Worm (Caenorhabditis elegans): Measurements from ENCODE around the gene ttr-14.

ttr-14 gene

ce11 chrX:10774865-10775264 is 12.4 kb upstream of the ttr-14 start:
- TF ChIP-seq dox-1 (GFP tag; IDR thresholded peaks at IDR 0.05) = no peak
- TF ChIP-seq nfya-2 (GFP tag; IDR thresholded peaks at IDR 0.05) = 0 out of 2 replicates have a peak, but pooled peaks have one; percentile 26
- TF ChIP-seq F57C9.4 (tag; optimal IDR thresholded peaks at IDR 0.05) = no peak
- 0 out of 2 replicates have a peak, but pooled peaks have one; percentile 10 for TF ChIP-seq nfyb-1 (GFP tag; IDR thresholded peaks at IDR 0.05)
- peak; percentile 51; the same call in 1 of the 2 replicates for TF ChIP-seq zfh-2 (GFP tag; conservative IDR thresholded peaks at IDR 0.05)

DNA sequence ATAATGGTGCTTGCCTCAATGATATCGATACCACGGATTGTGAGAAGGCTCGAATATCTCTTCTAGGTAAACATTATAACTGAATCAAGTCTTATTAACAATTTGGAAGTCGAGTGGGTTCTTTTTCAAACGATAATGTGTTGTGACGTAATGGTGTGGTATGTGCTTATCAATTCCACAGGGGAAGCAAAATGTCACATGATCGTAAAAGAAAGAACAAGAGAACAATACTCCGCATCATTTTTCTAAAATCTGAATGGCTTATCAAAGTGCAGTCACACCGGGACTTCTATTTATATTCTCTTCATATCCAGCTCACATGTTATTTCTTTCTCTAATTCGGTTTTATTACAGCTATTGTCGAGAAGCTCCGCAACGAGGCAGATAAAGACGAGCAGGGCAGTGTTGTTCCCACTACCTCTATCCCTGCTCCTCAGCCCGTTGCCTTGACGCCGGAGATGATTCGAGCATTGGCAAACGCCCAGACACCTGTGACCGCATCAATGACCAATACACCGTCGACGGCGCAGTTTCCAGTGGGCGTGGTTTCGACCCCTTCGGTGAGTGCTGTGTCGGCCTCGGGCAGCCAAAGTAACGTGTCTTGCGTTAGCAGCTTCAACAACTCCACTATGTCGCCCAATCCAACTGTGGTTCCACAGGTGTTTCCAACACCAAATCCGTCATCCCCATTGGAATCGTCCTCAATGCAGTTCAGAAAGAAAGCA is 6.6 kb upstream of the ttr-14 start:
- no peak for TF ChIP-seq ceh-27 (GFP tag; optimal IDR thresholded peaks at IDR 0.05)
- 0 out of 2 replicates have a peak, but pooled peaks have one; percentile 66 for TF ChIP-seq F37B4.10 (GFP tag; IDR thresholded peaks at IDR 0.05)
- TF ChIP-seq sptf-2 (GFP tag; optimal IDR thresholded peaks at IDR 0.05) = no peak
- peak; percentile 63 for TF ChIP-seq zfh-2 (GFP tag; conservative IDR thresholded peaks at IDR 0.05)
- no peak for TF ChIP-seq unc-130 (GFP tag; optimal IDR thresholded peaks at IDR 0.05)
- no peak for TF ChIP-seq pha-4 (tag; optimal IDR thresholded peaks at IDR 0.05)
- peak; percentile 19 for TF ChIP-seq ZK185.1 (tag; optimal IDR thresholded peaks at IDR 0.05; ENCODE audit: poor library complexity, severe bottlenecking)
- TF ChIP-seq nhr-90 (tag; optimal IDR thresholded peaks at IDR 0.05) = no peak
- peak; percentile 9 for TF ChIP-seq repo-1 (tag; optimal IDR thresholded peaks at IDR 0.05)
- peak; percentile 34; the same call in 1 of the 2 replicates for TF ChIP-seq lin-26 (GFP tag; IDR thresholded peaks at IDR 0.05)
- TF ChIP-seq nhr-27 (tag; optimal IDR thresholded peaks at IDR 0.05) = no peak
- no peak for TF ChIP-seq lin-54 (GFP tag; optimal IDR thresholded peaks at IDR 0.05)
- peak; percentile 37 for TF ChIP-seq nhr-80 (tag; optimal IDR thresholded peaks at IDR 0.05)

DNA sequence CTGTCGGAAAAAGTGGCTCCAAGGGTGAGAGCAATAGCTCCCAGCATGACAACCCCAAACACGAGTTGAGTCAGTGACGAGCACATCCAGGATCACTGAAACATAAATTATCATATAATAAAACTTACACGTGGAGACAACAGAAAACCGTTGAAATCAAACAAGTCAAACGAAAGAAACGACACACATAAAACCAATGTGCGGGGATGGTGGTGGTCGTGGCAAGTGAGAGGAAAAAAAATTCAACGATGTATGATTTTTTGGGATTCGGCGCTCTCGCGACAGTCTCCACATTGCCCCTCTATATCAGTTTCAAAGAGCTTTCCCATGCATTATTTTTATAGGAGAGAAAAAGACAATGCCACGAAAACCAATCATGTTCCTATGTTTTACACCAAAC is 3.5 kb upstream of the ttr-14 start, which contains the start of gene clc-4:
clc-4 (minus strand) TSS at position 101 of the 400 bp plus-strand sequence.
- TF ChIP-seq egl-44 (GFP tag; IDR thresholded peaks at IDR 0.05) = no peak
- TF ChIP-seq F57C9.4 (tag; optimal IDR thresholded peaks at IDR 0.05) = no peak
- TF ChIP-seq rec-8 (tag; optimal IDR thresholded peaks at IDR 0.05) = no peak
- no peak for TF ChIP-seq nfya-1 (tag; optimal IDR thresholded peaks at IDR 0.05; ENCODE audit: borderline replicate concordance, insufficient read depth)
- TF ChIP-seq nhr-120 (GFP tag; IDR thresholded peaks at IDR 0.05) = no peak
- TF ChIP-seq Y79H2A.3 (GFP tag; conservative IDR thresholded peaks at IDR 0.05) = no peak
- TF ChIP-seq somi-1 (GFP tag; optimal IDR thresholded peaks at IDR 0.05) = no peak
- no peak for TF ChIP-seq B0261.1 (tag; optimal IDR thresholded peaks at IDR 0.05)
- no peak for TF ChIP-seq ekl-4 (GFP tag; IDR thresholded peaks at IDR 0.05)
- no peak for TF ChIP-seq F52B5.7 (tag; optimal IDR thresholded peaks at IDR 0.05)
- no peak for TF ChIP-seq fkh-3 (tag; optimal IDR thresholded peaks at IDR 0.05)
- no peak for TF ChIP-seq ama-1 (optimal IDR thresholded peaks at IDR 0.05)
- TF ChIP-seq ama-1 (GFP tag; optimal IDR thresholded peaks at IDR 0.05) = no peak
- no peak for TF ChIP-seq pbrm-1 (GFP tag; IDR thresholded peaks at IDR 0.05)
- no peak for TF ChIP-seq ztf-18 (tag; optimal IDR thresholded peaks at IDR 0.05)
- TF ChIP-seq attf-5 (GFP tag; optimal IDR thresholded peaks at IDR 0.05) = no peak
- no peak for TF ChIP-seq Y53F4B.3 (GFP tag; IDR thresholded peaks at IDR 0.05)
- TF ChIP-seq sea-2 (GFP tag; IDR thresholded peaks at IDR 0.05) = no peak
- no peak for TF ChIP-seq lir-1 (GFP tag; conservative IDR thresholded peaks at IDR 0.05)
